Worm (Caenorhabditis elegans): ENCODE data around the gene fbxa-65.

Gene fbxa-65

DNA sequence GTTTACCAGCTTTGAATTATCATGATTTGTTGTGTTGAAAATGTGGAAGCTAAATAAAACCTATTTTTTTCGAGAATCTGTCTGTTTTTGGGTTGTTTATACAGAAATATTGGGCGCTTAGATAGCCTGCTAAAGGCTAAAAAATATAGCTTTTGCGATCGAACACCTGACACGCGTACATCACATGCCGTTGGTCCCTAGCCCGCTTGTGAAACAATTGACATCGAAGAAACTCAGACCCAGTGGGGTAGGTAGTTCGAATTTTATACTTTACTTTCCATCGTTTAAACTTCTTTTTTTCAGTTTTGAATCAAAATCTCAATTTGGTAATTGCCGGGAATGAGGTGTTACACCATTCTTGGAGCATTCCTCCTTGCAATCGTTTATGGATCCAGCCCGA, 7.3 kb downstream of the fbxa-65 start, which contains the start of gene C17B7.4:
Gene C17B7.4, plus strand, starts transcription at position 301 of the 400 bp plus-strand sequence.
- TF ChIP-seq med-1 (GFP tag; optimal IDR thresholded peaks at IDR 0.05; ENCODE audit: insufficient read depth) (no peak), klf-2 (GFP tag; conservative IDR thresholded peaks at IDR 0.05) (no peak), T22C8.4 (GFP tag; IDR thresholded peaks at IDR 0.05) (no peak), cog-1 (tag; optimal IDR thresholded peaks at IDR 0.05) (no peak), tab-1 (GFP tag; IDR thresholded peaks at IDR 0.05) (no peak), ztf-29 (GFP tag; IDR thresholded peaks at IDR 0.05) (no peak), ztf-23 (GFP tag; IDR thresholded peaks at IDR 0.05) (no peak), flt-1 (GFP tag; IDR thresholded peaks at IDR 0.05) (no peak), ref-1 (GFP tag; conservative IDR thresholded peaks at IDR 0.05) (no peak)

DNA sequence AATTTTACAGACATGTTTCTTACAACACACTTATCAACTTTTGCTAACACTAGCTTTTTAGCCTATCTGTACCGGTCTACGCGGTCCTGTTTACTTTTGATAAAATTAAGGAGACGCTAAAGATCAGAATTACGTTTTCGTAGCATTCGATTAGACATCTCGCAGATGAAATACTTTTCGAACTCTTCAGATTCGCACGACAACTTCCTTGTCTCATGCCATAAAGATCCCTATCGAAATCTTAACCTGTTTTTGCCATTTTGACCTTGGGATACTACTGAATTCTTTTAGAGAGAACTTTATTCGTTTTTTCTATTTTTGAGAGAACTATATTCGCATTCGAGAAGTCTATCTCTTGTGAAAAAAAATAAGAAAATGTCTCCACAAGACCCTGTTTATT, 12.9 kb downstream of the fbxa-65 start, which contains the start of gene C17B7.5:
Gene C17B7.5, plus strand, starts transcription at position 301 of the 400 bp plus-strand sequence.
- TF ChIP-seq T22C8.4 (GFP tag; IDR thresholded peaks at IDR 0.05) (no peak), med-1 (GFP tag; optimal IDR thresholded peaks at IDR 0.05; ENCODE audit: insufficient read depth) (no peak), ref-1 (GFP tag; conservative IDR thresholded peaks at IDR 0.05) (no peak), klf-2 (GFP tag; conservative IDR thresholded peaks at IDR 0.05) (no peak), ztf-29 (GFP tag; IDR thresholded peaks at IDR 0.05) (no peak), flt-1 (GFP tag; IDR thresholded peaks at IDR 0.05) (no peak), tab-1 (GFP tag; IDR thresholded peaks at IDR 0.05) (no peak), cog-1 (tag; optimal IDR thresholded peaks at IDR 0.05) (no peak), ztf-23 (GFP tag; IDR thresholded peaks at IDR 0.05) (no peak)

DNA sequence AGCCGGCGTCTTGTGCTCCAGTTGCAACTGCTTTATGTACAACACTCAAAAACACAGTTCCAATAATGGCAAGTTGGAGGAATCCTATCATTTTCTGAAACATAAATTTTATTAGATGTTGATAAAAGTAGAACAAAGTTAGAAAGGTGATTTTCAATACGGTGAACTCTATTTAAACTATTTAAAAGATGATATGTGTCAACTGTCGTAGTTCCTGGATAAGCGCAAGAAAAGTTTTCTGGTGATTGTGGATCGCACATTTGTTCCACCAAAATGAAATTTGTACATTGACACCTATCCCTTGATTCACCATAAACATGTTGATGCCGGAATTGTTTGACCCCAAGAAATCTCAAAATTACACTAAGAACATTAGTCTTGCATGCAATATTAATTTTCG, 14.3 kb downstream of the fbxa-65 start, which contains the start of gene C17B7.9:
Gene C17B7.9, minus strand, starts transcription at position 101 of the 400 bp plus-strand sequence.
- TF ChIP-seq klf-2 (GFP tag; conservative IDR thresholded peaks at IDR 0.05): no peak
- TF ChIP-seq ztf-23 (GFP tag; IDR thresholded peaks at IDR 0.05): no peak
- no peak for TF ChIP-seq T22C8.4 (GFP tag; IDR thresholded peaks at IDR 0.05)
- no peak for TF ChIP-seq tab-1 (GFP tag; IDR thresholded peaks at IDR 0.05)
- TF ChIP-seq cog-1 (tag; optimal IDR thresholded peaks at IDR 0.05): no peak
- TF ChIP-seq med-1 (GFP tag; optimal IDR thresholded peaks at IDR 0.05; ENCODE audit: insufficient read depth): no peak
- TF ChIP-seq ref-1 (GFP tag; conservative IDR thresholded peaks at IDR 0.05): no peak
- TF ChIP-seq flt-1 (GFP tag; IDR thresholded peaks at IDR 0.05): no peak
- TF ChIP-seq ztf-29 (GFP tag; IDR thresholded peaks at IDR 0.05): no peak

DNA sequence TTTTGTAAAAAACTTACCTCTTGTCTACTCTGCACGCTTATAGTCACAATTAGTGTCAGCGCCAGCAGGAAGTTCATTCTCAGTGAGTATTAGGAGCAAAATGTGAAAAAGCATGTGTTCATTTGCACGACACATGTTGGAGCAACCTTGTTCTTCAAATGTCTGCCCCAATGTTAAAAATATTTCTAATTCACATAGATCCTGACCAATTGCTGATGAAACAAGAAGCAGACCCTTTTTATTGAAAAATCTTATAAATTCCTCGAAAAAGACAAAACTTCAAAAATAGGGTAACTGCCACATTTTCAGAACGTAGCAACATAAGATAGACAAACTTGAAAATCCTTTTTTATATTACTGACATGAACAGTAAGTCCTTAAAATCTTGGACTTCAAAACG, 22.1 kb downstream of the fbxa-65 start, which contains the start of gene C17B7.8:
Gene C17B7.8, minus strand, starts transcription at position 101 of the 400 bp plus-strand sequence.
- TF ChIP-seq tab-1 (GFP tag; IDR thresholded peaks at IDR 0.05): no peak
- no peak for TF ChIP-seq ztf-29 (GFP tag; IDR thresholded peaks at IDR 0.05)
- TF ChIP-seq cog-1 (tag; optimal IDR thresholded peaks at IDR 0.05): no peak
- no peak for TF ChIP-seq ztf-23 (GFP tag; IDR thresholded peaks at IDR 0.05)
- TF ChIP-seq ref-1 (GFP tag; conservative IDR thresholded peaks at IDR 0.05): no peak
- TF ChIP-seq med-1 (GFP tag; optimal IDR thresholded peaks at IDR 0.05; ENCODE audit: insufficient read depth): no peak
- no peak for TF ChIP-seq flt-1 (GFP tag; IDR thresholded peaks at IDR 0.05)
- TF ChIP-seq T22C8.4 (GFP tag; IDR thresholded peaks at IDR 0.05): no peak

DNA sequence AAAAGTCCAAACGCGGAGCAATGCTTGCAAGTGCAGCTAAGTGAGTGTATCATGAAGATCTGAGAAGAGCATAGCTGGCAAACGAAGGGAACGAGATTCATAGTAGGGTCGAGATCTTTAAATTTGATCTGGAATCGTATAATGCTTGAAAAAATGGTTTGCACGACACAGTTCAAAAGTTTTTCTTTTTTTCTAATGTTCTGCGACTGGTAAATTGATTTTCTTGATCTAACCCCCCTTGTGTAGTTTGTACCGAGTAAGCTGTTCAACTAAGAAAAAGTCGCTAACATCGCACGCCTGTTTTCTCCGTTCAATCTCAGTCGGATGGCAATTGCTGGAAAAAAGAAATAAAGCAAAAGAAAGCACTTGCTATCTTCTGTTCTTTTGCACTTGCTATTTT, 25.9 kb downstream of the fbxa-65 start, which contains the start of gene C17B7.14:
Gene C17B7.14, minus strand, starts transcription at position 101 of the 400 bp plus-strand sequence.
- TF ChIP-seq klf-2 (GFP tag; conservative IDR thresholded peaks at IDR 0.05) (no peak), T22C8.4 (GFP tag; IDR thresholded peaks at IDR 0.05) (no peak), ztf-23 (GFP tag; IDR thresholded peaks at IDR 0.05) (no peak), cog-1 (tag; optimal IDR thresholded peaks at IDR 0.05) (no peak), flt-1 (GFP tag; IDR thresholded peaks at IDR 0.05) (no peak), ztf-29 (GFP tag; IDR thresholded peaks at IDR 0.05) (no peak), ref-1 (GFP tag; conservative IDR thresholded peaks at IDR 0.05) (no peak), med-1 (GFP tag; optimal IDR thresholded peaks at IDR 0.05; ENCODE audit: insufficient read depth) (no peak), tab-1 (GFP tag; IDR thresholded peaks at IDR 0.05) (no peak)

DNA sequence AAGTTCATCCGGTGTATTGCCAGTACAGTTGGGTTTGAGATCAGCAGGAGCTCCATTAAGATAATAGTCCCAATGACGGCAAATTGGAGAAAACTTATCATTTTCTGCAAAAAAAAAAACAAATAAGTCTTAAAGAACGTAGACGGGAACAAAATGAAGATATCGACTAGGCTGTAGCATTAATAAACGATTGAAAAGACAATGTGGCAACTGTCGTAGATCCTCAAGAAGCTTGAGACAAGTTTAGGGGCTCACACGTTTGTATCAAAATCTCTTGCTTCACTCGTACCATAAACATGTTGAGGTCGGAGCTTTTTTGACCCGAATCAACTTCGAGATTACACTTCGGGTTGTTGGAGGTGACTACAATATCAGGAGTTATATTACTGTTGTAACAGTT, 26.3 kb downstream of the fbxa-65 start, which contains the start of gene F35F10.14:
Gene F35F10.14, minus strand, starts transcription at position 101 of the 400 bp plus-strand sequence.
- TF ChIP-seq ztf-29 (GFP tag; IDR thresholded peaks at IDR 0.05) (no peak), ztf-23 (GFP tag; IDR thresholded peaks at IDR 0.05) (no peak), T22C8.4 (GFP tag; IDR thresholded peaks at IDR 0.05) (no peak), klf-2 (GFP tag; conservative IDR thresholded peaks at IDR 0.05) (no peak), tab-1 (GFP tag; IDR thresholded peaks at IDR 0.05) (no peak), med-1 (GFP tag; optimal IDR thresholded peaks at IDR 0.05; ENCODE audit: insufficient read depth) (no peak), cog-1 (tag; optimal IDR thresholded peaks at IDR 0.05) (no peak), ref-1 (GFP tag; conservative IDR thresholded peaks at IDR 0.05) (no peak), flt-1 (GFP tag; IDR thresholded peaks at IDR 0.05) (no peak)

DNA sequence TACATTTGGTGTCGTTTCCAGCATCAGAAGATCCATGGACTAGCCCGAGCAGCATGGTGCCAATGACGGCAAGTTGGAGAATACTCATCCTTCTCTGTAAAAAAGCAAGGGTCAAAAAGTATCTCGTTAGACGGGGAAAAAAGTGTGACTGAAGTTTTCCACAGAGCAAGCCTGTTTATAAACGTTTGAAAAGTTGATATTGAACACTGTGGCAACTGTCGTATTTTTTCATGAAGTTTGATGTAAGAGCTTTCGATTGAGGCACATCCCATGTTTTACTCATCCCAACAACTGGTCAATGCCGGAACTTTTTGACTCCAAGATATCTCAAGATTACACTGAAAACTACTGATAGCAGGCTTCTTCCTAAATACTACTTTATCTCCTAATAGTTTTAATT, 27.3 kb downstream of the fbxa-65 start, which contains the start of gene F35F10.13:
Gene F35F10.13, minus strand, starts transcription at position 101 of the 400 bp plus-strand sequence.
- TF ChIP-seq med-1 (GFP tag; optimal IDR thresholded peaks at IDR 0.05; ENCODE audit: insufficient read depth): no peak
- TF ChIP-seq flt-1 (GFP tag; IDR thresholded peaks at IDR 0.05): no peak
- TF ChIP-seq cog-1 (tag; optimal IDR thresholded peaks at IDR 0.05): no peak
- no peak for TF ChIP-seq ztf-29 (GFP tag; IDR thresholded peaks at IDR 0.05)
- TF ChIP-seq klf-2 (GFP tag; conservative IDR thresholded peaks at IDR 0.05): no peak
- no peak for TF ChIP-seq T22C8.4 (GFP tag; IDR thresholded peaks at IDR 0.05)
- TF ChIP-seq ztf-23 (GFP tag; IDR thresholded peaks at IDR 0.05): no peak
- no peak for TF ChIP-seq tab-1 (GFP tag; IDR thresholded peaks at IDR 0.05)

DNA sequence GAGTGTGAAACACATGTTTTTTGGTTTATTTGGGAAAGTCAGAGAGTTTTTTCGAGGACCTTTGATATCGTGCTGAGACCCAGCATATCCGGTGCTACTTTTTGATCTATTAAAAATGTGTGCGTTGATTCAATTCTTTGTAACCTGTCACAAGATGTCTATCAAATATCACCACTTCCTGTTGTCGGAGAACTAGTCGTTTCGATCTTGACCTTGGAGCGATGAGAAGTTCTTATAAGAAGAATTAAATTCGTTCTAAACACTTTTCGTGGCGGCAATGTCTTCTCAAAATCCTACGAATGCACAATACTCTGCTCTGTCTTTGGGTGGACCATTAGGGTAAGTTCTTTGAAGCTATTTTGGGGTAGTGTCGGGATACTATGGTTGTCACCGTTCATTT, 30.2 kb downstream of the fbxa-65 start, which contains the start of gene F35F10.1:
Gene F35F10.1, plus strand, starts transcription at position 200 of the 400 bp plus-strand sequence.
- TF ChIP-seq flt-1 (GFP tag; IDR thresholded peaks at IDR 0.05) (no peak), ref-1 (GFP tag; conservative IDR thresholded peaks at IDR 0.05) (no peak), ztf-29 (GFP tag; IDR thresholded peaks at IDR 0.05) (no peak), cog-1 (tag; optimal IDR thresholded peaks at IDR 0.05) (no peak)

DNA sequence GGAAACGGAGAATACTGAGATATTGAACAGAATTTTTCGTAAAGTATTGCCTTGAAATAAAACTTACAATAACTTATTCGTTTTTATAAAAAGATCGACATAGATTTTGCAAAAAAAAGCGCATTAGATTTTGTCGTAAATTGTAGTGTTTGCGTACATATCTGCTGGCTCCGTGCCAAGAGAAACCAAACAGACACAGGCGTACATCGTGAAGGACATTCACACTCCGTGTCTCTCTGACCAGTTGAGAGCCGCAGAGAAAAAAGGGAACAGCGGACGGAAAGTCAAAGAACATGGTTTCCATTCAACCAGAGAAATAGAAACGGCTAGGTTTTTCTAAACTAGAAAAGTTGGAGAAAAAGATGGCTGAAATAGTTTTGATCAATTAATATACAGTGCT, 31.0 kb downstream of the fbxa-65 start, which contains the start of gene arrd-19:
Gene arrd-19, minus strand, starts transcription at position 209 of the 400 bp plus-strand sequence.
- TF ChIP-seq klf-2 (GFP tag; conservative IDR thresholded peaks at IDR 0.05): no peak
- no peak for TF ChIP-seq flt-1 (GFP tag; IDR thresholded peaks at IDR 0.05)
- no peak for TF ChIP-seq ref-1 (GFP tag; conservative IDR thresholded peaks at IDR 0.05)
- no peak for TF ChIP-seq med-1 (GFP tag; optimal IDR thresholded peaks at IDR 0.05; ENCODE audit: insufficient read depth)
- TF ChIP-seq T22C8.4 (GFP tag; IDR thresholded peaks at IDR 0.05): no peak
- TF ChIP-seq ztf-23 (GFP tag; IDR thresholded peaks at IDR 0.05): no peak
- no peak for TF ChIP-seq cog-1 (tag; optimal IDR thresholded peaks at IDR 0.05)
- no peak for TF ChIP-seq tab-1 (GFP tag; IDR thresholded peaks at IDR 0.05)
- TF ChIP-seq ztf-29 (GFP tag; IDR thresholded peaks at IDR 0.05): no peak

Measured in whole organism, midembryonic.